Fruit fly (Drosophila melanogaster): ENCODE measurements around the gene kri.

DNA sequence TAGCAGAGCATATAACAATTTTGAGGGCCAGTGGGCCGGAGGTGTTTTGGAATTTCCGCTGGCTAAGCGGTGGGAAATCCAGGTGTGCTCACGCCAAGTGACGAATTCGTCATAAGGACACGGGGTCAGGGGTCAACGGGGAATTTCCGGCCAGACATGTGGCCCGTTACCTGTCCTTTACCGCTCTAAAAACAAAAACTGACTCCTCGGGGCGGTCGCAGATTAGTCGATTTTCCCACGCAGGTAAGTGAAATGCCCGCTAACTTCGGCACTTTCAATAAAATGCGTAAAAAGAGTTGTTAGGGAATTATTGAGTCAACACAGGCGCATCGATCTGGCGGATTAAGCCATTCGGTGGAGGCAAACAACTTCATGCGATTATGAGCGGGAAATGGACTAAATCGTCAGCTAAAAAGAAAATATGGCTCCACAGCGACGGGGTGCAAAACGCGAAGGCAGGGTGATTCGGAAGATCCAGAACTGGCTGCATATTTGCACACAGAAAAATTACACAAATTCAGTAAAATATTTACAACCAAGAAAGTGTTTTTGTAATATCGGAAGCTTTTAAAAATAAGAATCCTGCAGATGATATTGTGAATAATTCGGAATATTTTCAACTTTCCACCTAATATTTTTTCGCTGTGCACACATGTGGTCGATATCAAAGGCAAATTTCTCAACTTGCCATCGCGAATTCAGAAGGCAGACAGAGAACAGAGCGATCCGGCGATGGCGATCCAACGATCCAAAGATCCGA, 25.3 kb downstream of the kri start:
- no peak for TF ChIP-seq CTCF (optimal IDR thresholded peaks at IDR 0.05)
- no peak for TF ChIP-seq CG8478 (optimal IDR thresholded peaks at IDR 0.05)
